Worm (Caenorhabditis elegans) whole organism, L1 larva: ENCODE measurements around the gene prx-2.

Experiments used
- ceh-82 ChIP-seq, 3 experiments: fragments of 150-350 bp in 1 of 3; sonication (generic microtip) in 2 of 3; optimal IDR thresholded peaks; 2 replicates each; lab custom pipeline; 2014 to 2017; ENCODE audit warnings: missing biosample characterization in 3 of 3, missing genetic modification characterization in 3 of 3
- jun-1 ChIP-seq: fragments of 150-350 bp; optimal IDR thresholded peaks from 2 replicates; lab custom pipeline; 2014; ENCODE audit warnings: missing biosample characterization, missing genetic modification reagents, missing genetic modification characterization

ce11 chrIV:11643829-11644228 lies at the start of gene prx-2:
- TF ChIP-seq ceh-82 (tag; optimal IDR thresholded peaks at IDR 0.05; lab: Kevin White, UChicago), result no peak
- TF ChIP-seq jun-1 (tag; lab: Kevin White, UChicago), result no peak
